Worm (Caenorhabditis elegans): ENCODE data around the gene sre-37.

Gene sre-37

ce11 chrII:12516313-12516712, 50.7 kb downstream of the sre-37 start, which contains the start of gene srh-61:
Gene srh-61 (minus strand): TSS chrII:12516413.
- no peak for TF ChIP-seq pha-4 (tag; optimal IDR thresholded peaks at IDR 0.05)
- TF ChIP-seq unc-86 (tag; optimal IDR thresholded peaks at IDR 0.05), result no peak
- TF ChIP-seq unc-3 (GFP tag; conservative IDR thresholded peaks at IDR 0.05), result no peak
- no peak for TF ChIP-seq unc-3 (tag; optimal IDR thresholded peaks at IDR 0.05)
- no peak for TF ChIP-seq ahr-1 (tag; optimal IDR thresholded peaks at IDR 0.05)
- TF ChIP-seq C38D4.7 (GFP tag; optimal IDR thresholded peaks at IDR 0.05), result no peak
- TF ChIP-seq ceh-34 (tag; optimal IDR thresholded peaks at IDR 0.05), result no peak
- TF ChIP-seq pat-9 (tag; optimal IDR thresholded peaks at IDR 0.05), result no peak
- no peak for TF ChIP-seq hlh-30 (tag; optimal IDR thresholded peaks at IDR 0.05; ENCODE audit: insufficient read depth)
- TF ChIP-seq syd-9 (tag; optimal IDR thresholded peaks at IDR 0.05), result no peak
- no peak for TF ChIP-seq sdc-2 (tag; optimal IDR thresholded peaks at IDR 0.05)
- no peak for TF ChIP-seq ets-4 (tag; optimal IDR thresholded peaks at IDR 0.05)
- TF ChIP-seq unc-55 (GFP tag; optimal IDR thresholded peaks at IDR 0.05), result no peak
- no peak for TF ChIP-seq madf-2 (tag; optimal IDR thresholded peaks at IDR 0.05)
- TF ChIP-seq tbx-2 (tag; optimal IDR thresholded peaks at IDR 0.05), result no peak
- TF ChIP-seq hlh-8 (tag; optimal IDR thresholded peaks at IDR 0.05), result no peak

All from whole organism, late embryonic.